Fruit fly (Drosophila melanogaster): ENCODE results near the gene RpS27A.

RpS27A gene

DNA sequence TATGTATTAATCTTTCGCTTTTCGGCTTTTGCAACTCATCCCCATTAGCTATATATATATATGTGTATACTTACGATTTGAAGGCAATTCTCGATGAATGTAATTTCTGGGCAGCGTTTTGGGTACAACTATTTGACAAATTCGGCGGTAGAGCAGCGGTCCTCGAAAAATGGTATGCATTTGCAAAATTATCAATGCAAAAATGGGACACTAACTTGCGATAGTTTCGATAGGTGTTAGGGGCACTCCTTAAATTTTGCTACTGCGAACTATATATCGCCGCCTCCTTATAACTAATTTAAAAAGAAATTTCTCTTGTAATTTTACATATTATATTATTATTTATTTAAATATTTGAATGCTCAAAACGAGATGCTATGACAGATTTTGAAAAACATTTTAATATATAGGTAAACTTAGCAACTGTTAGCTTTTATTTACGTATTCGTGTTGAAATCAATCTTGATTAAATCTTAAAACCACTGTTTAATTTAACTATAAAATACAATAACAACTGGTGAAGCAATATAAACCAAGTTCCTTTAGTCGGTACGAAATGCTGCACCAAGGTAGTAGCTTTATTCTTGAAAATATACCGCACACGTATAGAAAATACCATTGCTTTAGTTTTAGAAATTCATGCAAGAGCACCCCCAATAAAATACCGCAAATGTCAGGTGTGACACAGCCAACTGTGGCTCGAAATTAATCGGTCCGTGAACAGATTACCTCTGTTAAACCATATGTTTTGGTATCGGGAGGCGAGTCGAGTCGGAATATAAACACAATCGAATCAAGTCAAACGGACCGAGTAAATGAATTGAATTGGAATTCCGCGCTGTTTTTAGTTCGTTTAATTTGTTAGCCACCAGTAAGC is 5.3 kb downstream of the RpS27A start, which contains the start of the genes CG5355 and Klp31E (continued):
- TF ChIP-seq salm (tag; optimal IDR thresholded peaks at IDR 0.05), result peak; percentile 37
- TF ChIP-seq dmrt99B (tag; optimal IDR thresholded peaks at IDR 0.05), result no peak
- TF ChIP-seq hbn (GFP tag; IDR thresholded peaks at IDR 0.05; ENCODE audit: partially characterized antibody), result peak; percentile 80
- no peak for TF ChIP-seq Elba2 (GFP tag; optimal IDR thresholded peaks at IDR 0.05)
- peak; percentile 7 for TF ChIP-seq CG6765 (GFP tag; optimal IDR thresholded peaks at IDR 0.05)
- TF ChIP-seq Hmr (GFP tag; optimal IDR thresholded peaks at IDR 0.05), result no peak
- no peak for TF ChIP-seq Eip74EF (GFP tag; optimal IDR thresholded peaks at IDR 0.05)
- TF ChIP-seq Max (GFP tag; optimal IDR thresholded peaks at IDR 0.05), result peak; percentile 28
- peak; percentile 45 for TF ChIP-seq Atf-2 (GFP tag; optimal IDR thresholded peaks at IDR 0.05)
- TF ChIP-seq pb (GFP tag; optimal IDR thresholded peaks at IDR 0.05), result peak; percentile 10
- TF ChIP-seq gro (GFP tag; optimal IDR thresholded peaks at IDR 0.05), result no peak
- peak; percentile 84 for TF ChIP-seq CG7556 (GFP tag; optimal IDR thresholded peaks at IDR 0.05)
- TF ChIP-seq Doc3 (GFP tag; IDR thresholded peaks at IDR 0.05; ENCODE audit: partially characterized antibody), result peak; percentile 72
- TF ChIP-seq ci (GFP tag; IDR thresholded peaks at IDR 0.05), result peak; percentile 59; the same call in 2 of the 3 replicates
- peak; percentile 41 for TF ChIP-seq pfk (GFP tag; optimal IDR thresholded peaks at IDR 0.05)
- TF ChIP-seq kah (GFP tag; optimal IDR thresholded peaks at IDR 0.05), result no peak
- TF ChIP-seq amos (GFP tag; IDR thresholded peaks at IDR 0.05; ENCODE audit: partially characterized antibody), result peak; percentile 68; the same call in 1 of the 2 replicates
- peak; percentile 56 for TF ChIP-seq HmgD (GFP tag; optimal IDR thresholded peaks at IDR 0.05)
- TF ChIP-seq CG15073 (GFP tag; optimal IDR thresholded peaks at IDR 0.05), result no peak
- no peak for TF ChIP-seq hkb (optimal IDR thresholded peaks at IDR 0.05)
- TF ChIP-seq hkb (GFP tag; IDR thresholded peaks at IDR 0.05), result 0 out of 2 replicates have a peak, but pooled peaks have one; percentile 24
- TF ChIP-seq emc (GFP tag; optimal IDR thresholded peaks at IDR 0.05), result no peak
- peak; percentile 78 for TF ChIP-seq CG1603 (tag; optimal IDR thresholded peaks at IDR 0.05)
- peak; percentile 38 for TF ChIP-seq D19B (GFP tag; optimal IDR thresholded peaks at IDR 0.05)
- no peak for TF ChIP-seq CG6254 (GFP tag; optimal IDR thresholded peaks at IDR 0.05)
- peak; percentile 84 for TF ChIP-seq Med (GFP tag)
- no peak for TF ChIP-seq CG7372 (GFP tag; IDR thresholded peaks at IDR 0.05)
- peak; percentile 43; the same call in 1 of the 2 replicates for TF ChIP-seq CG14667 (GFP tag; IDR thresholded peaks at IDR 0.05)
- TF ChIP-seq CG14860 (GFP tag; IDR thresholded peaks at IDR 0.05; ENCODE audit: partially characterized antibody), result peak; percentile 47; the same call in 1 of the 3 replicates
- peak; percentile 1 for TF ChIP-seq CG10274 (GFP tag; optimal IDR thresholded peaks at IDR 0.05)
- TF ChIP-seq CG33213 (GFP tag; optimal IDR thresholded peaks at IDR 0.05), result peak; percentile 52
- no peak for TF ChIP-seq Taf1 (GFP tag; IDR thresholded peaks at IDR 0.05)
- TF ChIP-seq Mes4 (GFP tag; optimal IDR thresholded peaks at IDR 0.05), result peak; percentile 46
- peak; percentile 43 for TF ChIP-seq CG4820 (GFP tag; optimal IDR thresholded peaks at IDR 0.05)
- TF ChIP-seq CG32772 (GFP tag; IDR thresholded peaks at IDR 0.05), result 0 out of 2 replicates have a peak, but pooled peaks have one; percentile 4
- peak; percentile 59 for TF ChIP-seq CG31224 (GFP tag; IDR thresholded peaks at IDR 0.05)
- peak in 1 of 2 experiments; percentile 58 for TF ChIP-seq bsh (GFP tag; optimal IDR thresholded peaks at IDR 0.05)
- TF ChIP-seq slou (GFP tag; optimal IDR thresholded peaks at IDR 0.05), result peak; percentile 12
- TF ChIP-seq Fer2 (tag; optimal IDR thresholded peaks at IDR 0.05), result peak; percentile 36
- TF ChIP-seq zf30C (GFP tag; optimal IDR thresholded peaks at IDR 0.05), result no peak
- TF ChIP-seq CG30403 (GFP tag; optimal IDR thresholded peaks at IDR 0.05), result peak; percentile 79
- no peak for TF ChIP-seq pros (GFP tag; optimal IDR thresholded peaks at IDR 0.05)
- peak; percentile 65 for TF ChIP-seq HLH4C (GFP tag; IDR thresholded peaks at IDR 0.05; ENCODE audit: partially characterized antibody)
- TF ChIP-seq B-H1 (GFP tag; IDR thresholded peaks at IDR 0.05), result 0 out of 3 replicates have a peak, but pooled peaks have one; percentile 45
- TF ChIP-seq CG10543 (GFP tag; optimal IDR thresholded peaks at IDR 0.05), result peak; percentile 72
- TF ChIP-seq CG10321 (GFP tag; IDR thresholded peaks at IDR 0.05), result no peak
- peak; percentile 57 for TF ChIP-seq jumu (GFP tag; optimal IDR thresholded peaks at IDR 0.05)
- TF ChIP-seq mam (GFP tag; optimal IDR thresholded peaks at IDR 0.05), result peak; percentile 57
